Worm (Caenorhabditis elegans) whole organism, L1 larva: Measurements from ENCODE around the gene msp-51.

ENCODE experiments used
- C16A3.4 ChIP-seq: fragments of 150-350 bp; optimal IDR thresholded peaks from 2 replicates; lab custom pipeline; 2014; ENCODE audit warnings: missing biosample characterization, missing genetic modification characterization
- C34B4.2 ChIP-seq: sonication (generic microtip); optimal IDR thresholded peaks from 2 replicates; lab custom pipeline; 2017; ENCODE audit warnings: mild to moderate bottlenecking, missing genetic modification characterization, missing compliant biosample characterization
- Y116A8C.19 ChIP-seq: sonication (generic microtip); optimal IDR thresholded peaks from 2 replicates; lab custom pipeline; 2016; ENCODE audit warnings: missing compliant biosample characterization, missing genetic modification characterization, borderline replicate concordance
- alr-1 ChIP-seq: fragments of 200-800 bp; sonication (Bioruptor generic); optimal IDR thresholded peaks from 2 replicates; lab custom pipeline; 2018; ENCODE audit warnings: borderline replicate concordance, mild to moderate bottlenecking, missing genetic modification characterization, missing compliant biosample characterization
- blmp-1 ChIP-seq: fragments of 150-350 bp; optimal IDR thresholded peaks from 2 replicates; lab custom pipeline; 2014; ENCODE audit warnings: missing biosample characterization, missing genetic modification characterization
- ces-1 ChIP-seq: fragments of 150-350 bp; optimal IDR thresholded peaks from 2 replicates; lab custom pipeline; 2014; ENCODE audit warnings: missing biosample characterization, missing genetic modification reagents, missing genetic modification characterization
- dsc-1 ChIP-seq: sonication (generic microtip); optimal IDR thresholded peaks from 2 replicates; lab custom pipeline; 2016; ENCODE audit warnings: mild to moderate bottlenecking, missing genetic modification characterization, missing compliant biosample characterization
- efl-3 ChIP-seq: fragments of 200-800 bp; sonication (Bioruptor generic); optimal IDR thresholded peaks from 2 replicates; lab custom pipeline; 2018; ENCODE audit warnings: mild to moderate bottlenecking, missing genetic modification characterization, missing compliant biosample characterization
- elt-3 ChIP-seq, 6 experiments: fragments of 150-350 bp in 1 of 6; sonication (generic microtip); optimal IDR thresholded peaks; 2 replicates each; lab custom pipeline; 2017 to 2018; ENCODE audit warnings: missing biosample characterization in 6 of 6, missing genetic modification characterization in 6 of 6, inconsistent platforms in 1 of 6
- fkh-8 ChIP-seq: sonication (generic microtip); optimal IDR thresholded peaks from 2 replicates; lab custom pipeline; 2016; ENCODE audit warnings: mild to moderate bottlenecking, missing genetic modification characterization, missing compliant biosample characterization
- fos-1 ChIP-seq: fragments of 150-350 bp; optimal IDR thresholded peaks from 2 replicates; lab custom pipeline; 2014; ENCODE audit warnings: missing biosample characterization, missing genetic modification characterization
- hlh-17 ChIP-seq: fragments of 200-800 bp; sonication (Bioruptor generic); optimal IDR thresholded peaks from 2 replicates; lab custom pipeline; 2018; ENCODE audit warnings: missing genetic modification characterization, mild to moderate bottlenecking, missing compliant biosample characterization, moderate library complexity, borderline replicate concordance
- irx-1 ChIP-seq: sonication (generic microtip); optimal IDR thresholded peaks from 2 replicates; lab custom pipeline; 2016; ENCODE audit warnings: missing genetic modification characterization, missing compliant biosample characterization
- isw-1 ChIP-seq: fragments of 200-800 bp; sonication (Bioruptor generic); IDR thresholded peaks from 2 replicates; pipeline ENCODE4 v1.3.6; 2022; ENCODE audit warnings: missing genetic modification characterization, missing compliant biosample characterization
- jun-1 ChIP-seq: fragments of 150-350 bp; optimal IDR thresholded peaks from 2 replicates; lab custom pipeline; 2014; ENCODE audit warnings: missing biosample characterization, missing genetic modification reagents, missing genetic modification characterization
- lin-14 ChIP-seq: fragments of 200-800 bp; sonication (Bioruptor generic); optimal IDR thresholded peaks from 2 replicates; lab custom pipeline; 2018; ENCODE audit warnings: mild to moderate bottlenecking, missing genetic modification characterization, moderate library complexity, missing compliant biosample characterization
- lin-15B ChIP-seq: fragments of 150-350 bp; sonication (generic microtip); optimal IDR thresholded peaks from 3 replicates; lab custom pipeline; 2014; ENCODE audit warnings: missing biosample characterization, missing genetic modification characterization
- lin-35 ChIP-seq, 2 experiments: fragments of 150-350 bp; optimal IDR thresholded peaks; 2 replicates each; lab custom pipeline; 2014; ENCODE audit warnings: missing biosample characterization in 2 of 2, missing genetic modification characterization in 2 of 2, missing genetic modification reagents in 2 of 2
- lir-3 ChIP-seq: sonication (generic microtip); optimal IDR thresholded peaks from 2 replicates; lab custom pipeline; 2016; ENCODE audit warnings: mild to moderate bottlenecking, missing genetic modification characterization, moderate library complexity, missing compliant biosample characterization; ENCODE audit not compliant: poor library complexity
- nhr-11 ChIP-seq: fragments of 150-350 bp; optimal IDR thresholded peaks from 2 replicates; lab custom pipeline; 2014; ENCODE audit warnings: missing biosample characterization, missing genetic modification characterization
- nhr-12 ChIP-seq: sonication (generic microtip); optimal IDR thresholded peaks from 2 replicates; lab custom pipeline; 2017; ENCODE audit warnings: missing biosample characterization, missing genetic modification characterization
- nhr-19 ChIP-seq: fragments of 200-800 bp; sonication (Bioruptor generic); conservative IDR thresholded peaks from 2 replicates; pipeline ENCODE4 v1.3.6; 2022; ENCODE audit warnings: missing genetic modification characterization, missing compliant biosample characterization
- nhr-71 ChIP-seq: sonication (generic microtip); optimal IDR thresholded peaks from 2 replicates; lab custom pipeline; 2016; ENCODE audit warnings: mild to moderate bottlenecking, missing genetic modification characterization, moderate library complexity, missing compliant biosample characterization
- nhr-76 ChIP-seq: sonication (generic microtip); optimal IDR thresholded peaks from 2 replicates; lab custom pipeline; 2017; ENCODE audit warnings: missing biosample characterization, missing genetic modification characterization
- nhr-85 ChIP-seq: sonication (generic microtip); peaks from one replicate; lab custom pipeline; 2016; ENCODE audit warnings: missing genetic modification characterization, inconsistent platforms, missing compliant biosample characterization
- nhr-90 ChIP-seq: sonication (generic microtip); optimal IDR thresholded peaks from 2 replicates; lab custom pipeline; 2016; ENCODE audit warnings: mild to moderate bottlenecking, missing genetic modification characterization, missing compliant biosample characterization; ENCODE audit not compliant: poor library complexity
- pag-3 ChIP-seq: sonication (generic microtip); optimal IDR thresholded peaks from 2 replicates; lab custom pipeline; 2017; ENCODE audit warnings: missing genetic modification characterization, mild to moderate bottlenecking, missing compliant biosample characterization, antibody characterized with exemption, borderline replicate concordance; ENCODE audit not compliant: insufficient read depth
- pax-3 ChIP-seq: fragments of 200-800 bp; sonication (Bioruptor generic); optimal IDR thresholded peaks from 2 replicates; lab custom pipeline; 2018; ENCODE audit warnings: mild to moderate bottlenecking, missing genetic modification characterization, moderate library complexity, missing compliant biosample characterization
- snu-23 ChIP-seq: sonication (generic microtip); optimal IDR thresholded peaks from 2 replicates; lab custom pipeline; 2016; ENCODE audit warnings: missing genetic modification characterization, missing compliant biosample characterization
- sox-4 ChIP-seq: sonication (generic microtip); optimal IDR thresholded peaks from 2 replicates; lab custom pipeline; 2016; ENCODE audit warnings: missing genetic modification characterization, missing compliant biosample characterization
- sptf-1 ChIP-seq: fragments of 150-350 bp; optimal IDR thresholded peaks from 2 replicates; lab custom pipeline; 2014; ENCODE audit warnings: missing biosample characterization, missing genetic modification characterization
- swsn-7 ChIP-seq: sonication (generic microtip); optimal IDR thresholded peaks from 2 replicates; lab custom pipeline; 2016; ENCODE audit warnings: missing genetic modification characterization, missing compliant biosample characterization
- unc-86 ChIP-seq: sonication (generic microtip); optimal IDR thresholded peaks from 2 replicates; lab custom pipeline; 2016; ENCODE audit warnings: missing genetic modification characterization, missing compliant biosample characterization
- unc-98 ChIP-seq: fragments of 200-800 bp; sonication (Bioruptor generic); IDR thresholded peaks from 2 replicates; pipeline ENCODE4 v1.3.6; 2022; ENCODE audit warnings: missing genetic modification characterization, missing compliant biosample characterization
- ztf-11 ChIP-seq, 2 experiments: sonication (generic microtip); optimal IDR thresholded peaks; 2 replicates each; lab custom pipeline; 2016 to 2017; ENCODE audit warnings: missing genetic modification characterization in 2 of 2, missing biosample characterization in 1 of 2, missing compliant biosample characterization in 1 of 2
- ztf-4 ChIP-seq: fragments of 150-350 bp; optimal IDR thresholded peaks from 2 replicates; lab custom pipeline; 2014; ENCODE audit warnings: missing biosample characterization, missing genetic modification characterization

Gene msp-51

ce11 chrIV:5281457-5281856 lies 13.7 kb downstream of the msp-51 start:
- no peak for TF ChIP-seq hlh-17 (GFP tag; lab: Kevin White, UChicago)
- no peak for TF ChIP-seq irx-1 (tag; lab: Kevin White, UChicago)
- no peak for TF ChIP-seq nhr-12
- no peak for TF ChIP-seq ztf-11 (tag; optimal IDR thresholded peaks at IDR 0.05; lab: Kevin White, UChicago)
- TF ChIP-seq unc-86 (tag; lab: Kevin White, UChicago), result no peak
- no peak for TF ChIP-seq isw-1 (GFP tag; lab: Robert Waterston, UW)
- TF ChIP-seq pax-3 (tag; lab: Kevin White, UChicago), result peak; percentile 52
- no peak for TF ChIP-seq nhr-85 (tag; lab: Kevin White, UChicago)
- TF ChIP-seq jun-1, result no peak
- TF ChIP-seq nhr-76, result no peak
- peak; percentile 2 for TF ChIP-seq sox-4
- TF ChIP-seq efl-3 (GFP tag; lab: Kevin White, UChicago), result no peak
- peak; percentile 58 for TF ChIP-seq fkh-8 (tag; lab: Kevin White, UChicago)
- no peak for TF ChIP-seq C16A3.4
- peak; percentile 81 for TF ChIP-seq dsc-1 (tag; lab: Kevin White, UChicago)
- TF ChIP-seq, all 84 proteins: peak for 4

- TF ChIP-seq nhr-19 (GFP tag; lab: Robert Waterston, UW) (no peak), dsc-1 (tag; lab: Kevin White, UChicago) (no peak), blmp-1 (tag; lab: Kevin White, UChicago) (no peak), unc-98 (GFP tag; lab: Robert Waterston, UW) (no peak), lin-15B (no peak), lin-14 (no peak), alr-1 (tag; lab: Kevin White, UChicago) (no peak), nhr-11 (tag; lab: Kevin White, UChicago) (no peak), swsn-7 (no peak), nhr-71 (tag; lab: Kevin White, UChicago) (no peak), sptf-1 (no peak), lir-3 (tag; lab: Kevin White, UChicago) (no peak), elt-3 (tag; optimal IDR thresholded peaks at IDR 0.05; lab: Kevin White, UChicago) (no peak)
These were observed 17.4 kb downstream of the msp-51 start, which contains the start of gene F36H12.17 for ce11 chrIV:5277752-5278151. Gene F36H12.17, minus strand, starts transcription at chrIV:5277852.

DNA sequence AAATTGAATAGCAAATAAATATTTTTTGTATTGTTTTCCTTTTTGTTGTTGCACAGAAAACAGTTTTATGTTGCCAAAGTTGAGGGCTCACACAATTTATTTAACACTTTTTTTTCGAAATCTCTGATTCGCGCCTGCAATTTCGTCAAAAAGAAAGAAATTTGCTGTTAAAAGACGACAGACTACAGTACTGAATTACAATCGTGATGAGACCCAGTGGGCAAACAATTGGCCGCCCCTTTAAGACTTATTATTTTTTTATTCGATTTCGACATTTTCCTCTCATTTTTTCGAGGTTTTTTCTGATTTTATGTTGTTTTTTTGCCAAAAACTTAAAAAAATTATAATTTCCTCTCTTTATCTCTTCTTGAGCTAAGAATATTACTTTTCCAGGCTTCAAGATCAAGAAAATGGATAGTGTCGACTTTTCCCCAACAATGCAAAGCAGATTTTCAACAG lies 21.0 kb downstream of the msp-51 start, which contains the start of gene slfl-4:
slfl-4 (plus strand) TSS at position 409 of the 459 bp plus-strand sequence.
- TF ChIP-seq blmp-1 (tag; lab: Kevin White, UChicago) (no peak), ztf-4 (tag; lab: Kevin White, UChicago) (no peak), lir-3 (tag; lab: Kevin White, UChicago) (no peak), hlh-17 (GFP tag; lab: Kevin White, UChicago) (no peak), nhr-90 (tag; lab: Kevin White, UChicago) (no peak), Y116A8C.19 (tag; lab: Kevin White, UChicago) (no peak), C34B4.2 (tag; lab: Kevin White, UChicago) (no peak), ces-1 (no peak), alr-1 (tag; lab: Kevin White, UChicago) (no peak), pag-3 (tag; lab: Kevin White, UChicago) (no peak), nhr-71 (tag; lab: Kevin White, UChicago) (no peak), isw-1 (GFP tag; lab: Robert Waterston, UW) (no peak)
- TF ChIP-seq, all 84 proteins: peak for 0

ce11 chrIV:5273385-5273784 lies 21.8 kb downstream of the msp-51 start:
- TF ChIP-seq sox-4 (no peak), fos-1 (tag; lab: Kevin White, UChicago) (no peak), snu-23 (GFP tag; lab: Kevin White, UChicago) (no peak), lin-35 (GFP tag; optimal IDR thresholded peaks at IDR 0.05; lab: Kevin White, UChicago) (no peak), unc-86 (tag; lab: Kevin White, UChicago) (no peak)
